Worm (Caenorhabditis elegans): ENCODE results near the gene cbs-1.

cbs-1 gene

DNA sequence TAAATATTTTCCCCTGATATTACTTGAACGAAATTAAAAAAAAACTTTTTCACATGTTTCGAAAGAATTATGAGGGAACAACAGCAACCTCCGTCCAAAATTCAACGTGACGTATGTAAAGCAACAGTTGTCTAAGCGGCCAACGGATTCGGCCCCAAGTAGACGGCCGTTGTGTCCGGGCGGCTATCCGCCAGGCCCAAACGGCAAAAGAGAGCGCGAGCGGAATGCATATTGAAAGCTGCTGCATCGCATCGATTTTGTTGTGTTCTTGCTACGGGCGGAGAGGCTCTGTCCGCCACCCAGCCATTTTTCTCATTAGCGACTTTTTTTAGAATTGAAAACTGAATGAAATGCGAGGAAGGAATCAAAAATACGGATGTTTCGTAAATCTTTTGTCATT lies 25.2 kb downstream of the cbs-1 start:
- TF ChIP-seq hlh-1 (tag; optimal IDR thresholded peaks at IDR 0.05) (peak; percentile 76), ham-2 (GFP tag; optimal IDR thresholded peaks at IDR 0.05) (no peak)

- TF ChIP-seq snpc-4 (tag; optimal IDR thresholded peaks at IDR 0.05) (no peak), lin-32 (GFP tag; optimal IDR thresholded peaks at IDR 0.05) (no peak), unc-39 (tag; optimal IDR thresholded peaks at IDR 0.05) (no peak), nhr-12 (tag; optimal IDR thresholded peaks at IDR 0.05) (no peak), unc-62 (GFP tag; optimal IDR thresholded peaks at IDR 0.05) (no peak), lin-13 (tag; optimal IDR thresholded peaks at IDR 0.05) (no peak), mls-2 (tag; optimal IDR thresholded peaks at IDR 0.05) (no peak), ham-2 (GFP tag; optimal IDR thresholded peaks at IDR 0.05) (no peak), mep-1 (tag; optimal IDR thresholded peaks at IDR 0.05) (no peak), hlh-1 (tag; optimal IDR thresholded peaks at IDR 0.05) (no peak), cnd-1 (tag; optimal IDR thresholded peaks at IDR 0.05) (no peak)
These were observed 27.0 kb downstream of the cbs-1 start for ce11 chrX:10081077-10081476.

DNA sequence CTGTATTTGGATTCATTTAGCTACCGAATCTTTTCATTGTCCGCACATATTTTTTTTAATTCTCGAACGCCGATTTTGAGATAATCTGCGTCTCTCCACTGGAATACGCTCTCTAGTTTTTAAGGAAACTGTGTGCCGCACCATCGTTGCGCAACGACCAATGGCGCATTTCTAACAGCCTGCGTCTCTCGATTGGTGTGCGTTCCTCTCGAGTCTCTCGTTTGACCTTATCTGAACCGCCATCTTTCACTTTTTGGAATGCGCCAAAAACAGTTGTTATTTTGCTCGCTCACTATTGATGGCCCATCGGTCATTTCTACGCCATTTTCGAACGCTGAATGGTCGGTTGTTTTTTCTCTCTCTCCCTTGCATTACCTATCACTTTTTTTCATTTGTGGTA lies 29.2 kb downstream of the cbs-1 start:
- TF ChIP-seq zip-8 (tag; optimal IDR thresholded peaks at IDR 0.05) (peak; percentile 37), drap-1 (GFP tag; optimal IDR thresholded peaks at IDR 0.05) (no peak), nhr-2 (tag; optimal IDR thresholded peaks at IDR 0.05) (peak; percentile 51), elt-1 (tag; optimal IDR thresholded peaks at IDR 0.05; ENCODE audit: borderline replicate concordance, insufficient read depth) (peak; percentile 84)

ce11 chrX:10084050-10084672 lies 30.1 kb downstream of the cbs-1 start, which contains the start of gene W07E11.1:
TSS of gene W07E11.1 (plus strand) at chrX:10084622.
- no peak for TF ChIP-seq pha-4 (tag; optimal IDR thresholded peaks at IDR 0.05)
- no peak for TF ChIP-seq flh-1 (GFP tag; optimal IDR thresholded peaks at IDR 0.05)
- no peak for TF ChIP-seq unc-39 (tag; optimal IDR thresholded peaks at IDR 0.05)
- no peak for TF ChIP-seq ceh-39 (tag; optimal IDR thresholded peaks at IDR 0.05)
- TF ChIP-seq elt-3 (tag; optimal IDR thresholded peaks at IDR 0.05): no peak
- no peak for TF ChIP-seq mep-1 (tag; optimal IDR thresholded peaks at IDR 0.05)
- TF ChIP-seq ztf-11 (tag; optimal IDR thresholded peaks at IDR 0.05): no peak

- TF ChIP-seq unc-39 (tag; optimal IDR thresholded peaks at IDR 0.05) (no peak), unc-62 (GFP tag; optimal IDR thresholded peaks at IDR 0.05) (no peak)
These were observed 31.0 kb downstream of the cbs-1 start for ce11 chrX:10085073-10085472.

ce11 chrX:10087866-10088265 lies 33.8 kb downstream of the cbs-1 start, which contains the start of gene flp-28:
TSS of gene flp-28 (minus strand) at chrX:10087966.
- TF ChIP-seq mep-1 (tag; optimal IDR thresholded peaks at IDR 0.05) (no peak), ceh-43 (GFP tag; optimal IDR thresholded peaks at IDR 0.05) (no peak), blmp-1 (tag; optimal IDR thresholded peaks at IDR 0.05) (no peak), sptf-1 (tag; optimal IDR thresholded peaks at IDR 0.05) (no peak), lsy-2 (tag; optimal IDR thresholded peaks at IDR 0.05) (no peak)

ce11 chrX:10092864-10093263 lies 38.8 kb downstream of the cbs-1 start, which contains the start of gene flp-3:
TSS of gene flp-3 (minus strand) at chrX:10092964.
- TF ChIP-seq bed-3 (GFP tag; optimal IDR thresholded peaks at IDR 0.05): no peak
- TF ChIP-seq pha-4 (tag; optimal IDR thresholded peaks at IDR 0.05): no peak
- no peak for TF ChIP-seq snpc-4 (tag; optimal IDR thresholded peaks at IDR 0.05)
- no peak for TF ChIP-seq lin-13 (tag; optimal IDR thresholded peaks at IDR 0.05)
- no peak for TF ChIP-seq mep-1 (tag; optimal IDR thresholded peaks at IDR 0.05)
- TF ChIP-seq unc-120 (tag; optimal IDR thresholded peaks at IDR 0.05; ENCODE audit: poor library complexity, severe bottlenecking): no peak

- no peak for TF ChIP-seq sptf-1 (tag; optimal IDR thresholded peaks at IDR 0.05)
- TF ChIP-seq elt-1 (tag; optimal IDR thresholded peaks at IDR 0.05; ENCODE audit: borderline replicate concordance, insufficient read depth): no peak
- TF ChIP-seq ham-2 (GFP tag; optimal IDR thresholded peaks at IDR 0.05): no peak
These were observed 41.1 kb downstream of the cbs-1 start, which contains the start of gene flp-2 for ce11 chrX:10095145-10095544. TSS of gene flp-2 (minus strand) at chrX:10095245.
